Fruit fly (Drosophila melanogaster) whole organism, wandering third instar larva: ENCODE results near the gene CG32820.

Source experiments
- CG9705 ChIP-seq: fragments of 200-800 bp; sonication (Bioruptor generic); optimal IDR thresholded peaks from 2 replicates; lab custom pipeline; 2018; ENCODE audit warnings: missing biosample characterization, mild to moderate bottlenecking, missing genetic modification characterization
- Dif ChIP-seq: fragments of 200-275, 200-300 bp; sonication (Bioruptor generic); optimal IDR thresholded peaks from 2 replicates; lab custom pipeline; 2018; ENCODE audit warnings: missing biosample characterization, missing genetic modification characterization; ENCODE audit not compliant: partially characterized antibody
- HLH106 ChIP-seq: fragments of 200-800 bp; optimal IDR thresholded peaks from 3 replicates; lab custom pipeline; 2019; ENCODE audit warnings: missing biosample characterization, mild to moderate bottlenecking, missing genetic modification characterization, moderate library complexity
- Hr78 ChIP-seq: fragments of >200 bp; optimal IDR thresholded peaks from 2 replicates; lab custom pipeline; 2017; ENCODE audit warnings: missing biosample characterization, missing genetic modification characterization
- OdsH ChIP-seq: fragments of 200-800 bp; sonication (Bioruptor generic); optimal IDR thresholded peaks from 2 replicates; lab custom pipeline; 2016; ENCODE audit warnings: missing biosample characterization, mild to moderate bottlenecking, missing genetic modification characterization
- Rel ChIP-seq, 2 experiments: fragments of 200-800 bp; sonication (Bioruptor generic) in 1 of 2; optimal IDR thresholded peaks; 2 replicates in 1 of 2; 3 replicates in 1 of 2; lab custom pipeline; 2016 to 2019; ENCODE audit warnings: mild to moderate bottlenecking in 2 of 2, missing biosample characterization in 2 of 2, missing genetic modification characterization in 2 of 2, moderate library complexity in 1 of 2
- dl ChIP-seq, 2 experiments: fragments of 175-275, 200-275 bp in 1 of 2; fragments of 200-275 bp in 1 of 2; sonication (Bioruptor generic); optimal IDR thresholded peaks; lab custom pipeline; 2018; ENCODE audit warnings: mild to moderate bottlenecking in 2 of 2, missing biosample characterization in 2 of 2, missing genetic modification characterization in 2 of 2, moderate library complexity in 2 of 2; ENCODE audit not compliant: partially characterized antibody in 2 of 2, insufficient read depth in 1 of 2
- ey ChIP-seq: fragments of 200-800 bp; sonication (Bioruptor generic); optimal IDR thresholded peaks from 2 replicates; lab custom pipeline; 2016; ENCODE audit warnings: missing biosample characterization, missing genetic modification characterization
- jim ChIP-seq: fragments of 175-275, 200-325 bp; sonication (Bioruptor generic); optimal IDR thresholded peaks from 2 replicates; lab custom pipeline; 2016; ENCODE audit warnings: missing biosample characterization, mild to moderate bottlenecking, missing genetic modification characterization
- sv ChIP-seq: fragments of 200-800 bp; sonication (Bioruptor generic); optimal IDR thresholded peaks from 3 replicates; lab custom pipeline; 2016; ENCODE audit warnings: missing biosample characterization, missing genetic modification characterization

- peak; percentile 26 for TF ChIP-seq ey (GFP tag; lab: Kevin White, UChicago)
- no peak for TF ChIP-seq dl (GFP tag; optimal IDR thresholded peaks at IDR 0.05; lab: Kevin White, UChicago; ENCODE audit: insufficient read depth in 1 of 2, partially characterized antibody in 2 of 2)
- no peak for TF ChIP-seq CG9705
- no peak for TF ChIP-seq Rel (GFP tag; optimal IDR thresholded peaks at IDR 0.05; lab: Kevin White, UChicago)
- no peak for TF ChIP-seq Rel (tag; optimal IDR thresholded peaks at IDR 0.05; lab: Kevin White, UChicago)
- peak; percentile 44 for TF ChIP-seq HLH106 (tag; lab: Kevin White, UChicago)
- TF ChIP-seq OdsH (GFP tag; lab: Kevin White, UChicago): no peak
- no peak for TF ChIP-seq Dif (GFP tag; lab: Kevin White, UChicago)
- no peak for TF ChIP-seq jim (GFP tag; lab: Kevin White, UChicago)
- no peak for TF ChIP-seq Hr78 (GFP tag; lab: Kevin White, UChicago)
- no peak for TF ChIP-seq sv (GFP tag; lab: Kevin White, UChicago)
Measured at dm6 chrX:21591990-21592389, 23.0 kb downstream of the CG32820 start.
